Fruit fly (Drosophila melanogaster) whole organism, embryonic: Measurements from ENCODE around the gene zye.

Source experiments
- B-H1 ChIP-seq: fragments of 200-800 bp; sonication (Bioruptor generic); IDR thresholded peaks from 3 replicates; pipeline ENCODE4 v1.3.6; 2022; ENCODE audit warnings: missing biosample characterization, missing genetic modification characterization
- CG10274 ChIP-seq: fragments of 200-800 bp; sonication (Bioruptor generic); optimal IDR thresholded peaks from 3 replicates; lab custom pipeline; 2017; ENCODE audit warnings: missing biosample characterization, mild to moderate bottlenecking, missing genetic modification characterization
- CG11247 ChIP-seq: fragments of 200-800 bp; sonication (Bioruptor generic); IDR thresholded peaks from 2 replicates; pipeline ENCODE4 v1.3.6; 2022; ENCODE audit warnings: missing biosample characterization, missing genetic modification characterization
- CG11456 ChIP-seq: fragments of 200-800 bp; sonication (Bioruptor generic); IDR thresholded peaks from 3 replicates; pipeline ENCODE4 v1.3.6; 2022; ENCODE audit warnings: missing biosample characterization, missing genetic modification characterization
- CG11695 ChIP-seq: fragments of 200-800 bp; sonication (Bioruptor generic); IDR thresholded peaks from 3 replicates; pipeline ENCODE4 v1.3.6; 2022; ENCODE audit warnings: missing biosample characterization, missing genetic modification characterization
- CG12104 ChIP-seq: fragments of 200-800 bp; sonication (Bioruptor generic); optimal IDR thresholded peaks from 3 replicates; lab custom pipeline; 2016; ENCODE audit warnings: missing biosample characterization, missing genetic modification characterization
- CG14441 ChIP-seq: fragments of 200-800 bp; sonication (Bioruptor generic); IDR thresholded peaks from 2 replicates; pipeline ENCODE4 v1.3.6; 2022; ENCODE audit warnings: missing biosample characterization, missing genetic modification characterization
- CG14860 ChIP-seq: fragments of 200-800 bp; sonication (Bioruptor generic); IDR thresholded peaks from 3 replicates; pipeline ENCODE4 v1.3.6; 2022; ENCODE audit warnings: missing biosample characterization, missing genetic modification characterization; ENCODE audit not compliant: partially characterized antibody
- CG15514 ChIP-seq: fragments of 200-800 bp; sonication (Bioruptor generic); optimal IDR thresholded peaks from 3 replicates; lab custom pipeline; 2017; ENCODE audit warnings: missing biosample characterization, missing genetic modification characterization, mild to moderate bottlenecking, moderate library complexity, missing genetic modification reagents
- CG16813 ChIP-seq: fragments of 200-800 bp; sonication (Bioruptor generic); IDR thresholded peaks from 3 replicates; pipeline ENCODE4 v1.3.6; 2022; ENCODE audit warnings: missing biosample characterization, missing genetic modification characterization; ENCODE audit not compliant: partially characterized antibody
- CG17359 ChIP-seq: fragments of 200-800 bp; sonication (Bioruptor generic); optimal IDR thresholded peaks from 3 replicates; lab custom pipeline; 2018; ENCODE audit warnings: missing biosample characterization, mild to moderate bottlenecking, missing genetic modification characterization, moderate library complexity
- CG17802 ChIP-seq: fragments of 200-800 bp; sonication (Bioruptor generic); optimal IDR thresholded peaks from 2 replicates; lab custom pipeline; 2018; ENCODE audit warnings: missing biosample characterization, mild to moderate bottlenecking, missing genetic modification characterization, moderate library complexity
- CG18476 ChIP-seq: fragments of 200-800 bp; sonication (Bioruptor generic); optimal IDR thresholded peaks from 2 replicates; lab custom pipeline; 2016; ENCODE audit warnings: missing biosample characterization, mild to moderate bottlenecking, missing genetic modification characterization
- CG3281 ChIP-seq: fragments of 200-800 bp; sonication (Bioruptor generic); optimal IDR thresholded peaks from 3 replicates; lab custom pipeline; 2017; ENCODE audit warnings: missing biosample characterization, mild to moderate bottlenecking, missing genetic modification characterization
- CG3838 ChIP-seq: fragments of 200-800 bp; sonication (Bioruptor generic); optimal IDR thresholded peaks from 3 replicates; lab custom pipeline; 2016; ENCODE audit warnings: missing biosample characterization, missing genetic modification characterization
- CG4282 ChIP-seq: fragments of 200-800 bp; sonication (Bioruptor generic); optimal IDR thresholded peaks from 2 replicates; lab custom pipeline; 2016; ENCODE audit warnings: missing biosample characterization, missing genetic modification characterization
- CG4424 ChIP-seq: fragments of 200-800 bp; sonication (Bioruptor generic); optimal IDR thresholded peaks from 3 replicates; lab custom pipeline; 2016; ENCODE audit warnings: missing biosample characterization, missing genetic modification characterization
- CG4730 ChIP-seq: fragments of 200-800 bp; sonication (Bioruptor generic); IDR thresholded peaks from 2 replicates; pipeline ENCODE4 v1.3.6; 2022; ENCODE audit warnings: missing biosample characterization, missing genetic modification characterization
- CoRest ChIP-seq: fragments of 200-800 bp; sonication (Bioruptor generic); optimal IDR thresholded peaks from 3 replicates; lab custom pipeline; 2018; ENCODE audit warnings: missing biosample characterization, mild to moderate bottlenecking, missing genetic modification characterization, moderate library complexity
- D ChIP-seq, 2 experiments: fragments of 200-800 bp in 1 of 2; fragments of >200 bp in 1 of 2; sonication (Bioruptor generic) in 1 of 2; optimal IDR thresholded peaks; 2 replicates in 1 of 2; 3 replicates in 1 of 2; lab custom pipeline; 2017; ENCODE audit warnings: mild to moderate bottlenecking in 1 of 2, missing biosample characterization in 1 of 2, missing genetic modification characterization in 1 of 2, missing genetic modification reagents in 1 of 2
- ERR ChIP-seq: fragments of 200-800 bp; sonication (Bioruptor generic); optimal IDR thresholded peaks from 2 replicates; lab custom pipeline; 2016; ENCODE audit warnings: missing biosample characterization, missing genetic modification characterization
- Ets97D ChIP-seq: fragments of 200-800 bp; sonication (Bioruptor generic); optimal IDR thresholded peaks from 3 replicates; lab custom pipeline; 2016; ENCODE audit warnings: missing biosample characterization, missing genetic modification characterization
- Lpt ChIP-seq: fragments of >200 bp; optimal IDR thresholded peaks from 2 replicates; lab custom pipeline; 2018; ENCODE audit warnings: missing biosample characterization, missing genetic modification characterization
- MBD-R2 ChIP-seq: fragments of 200-800 bp; sonication (Bioruptor generic); IDR thresholded peaks from 2 replicates; pipeline ENCODE4 v1.3.6; 2022; ENCODE audit warnings: missing biosample characterization, missing genetic modification characterization
- NC2β ChIP-seq: fragments of 200-800 bp; sonication (Bioruptor generic); optimal IDR thresholded peaks from 2 replicates; lab custom pipeline; 2016; ENCODE audit warnings: missing biosample characterization, missing genetic modification characterization
- NK7.1 ChIP-seq: fragments of 200-800 bp; sonication (Bioruptor generic); optimal IDR thresholded peaks from 3 replicates; lab custom pipeline; 2016; ENCODE audit warnings: missing biosample characterization, missing genetic modification characterization
- Nf-YA ChIP-seq: fragments of 200-800 bp; sonication (Bioruptor generic); IDR thresholded peaks from 2 replicates; pipeline ENCODE4 v1.3.6; 2022; ENCODE audit warnings: missing biosample characterization, missing genetic modification characterization
- cg ChIP-seq: fragments of 200-800 bp; sonication (Bioruptor generic); optimal IDR thresholded peaks from 3 replicates; lab custom pipeline; 2019; ENCODE audit warnings: missing biosample characterization, mild to moderate bottlenecking, missing genetic modification characterization, moderate library complexity
- chinmo ChIP-seq: fragments of 200-800 bp; sonication (Bioruptor generic); IDR thresholded peaks from 4 replicates; pipeline ENCODE4 v1.3.6; 2022; ENCODE audit warnings: missing biosample characterization, missing genetic modification characterization; ENCODE audit not compliant: partially characterized antibody
- da ChIP-seq: fragments of 200-800 bp; sonication (Bioruptor generic); optimal IDR thresholded peaks from 2 replicates; lab custom pipeline; 2016; ENCODE audit warnings: missing biosample characterization, missing genetic modification characterization
- disco-r ChIP-seq: fragments of 200-800 bp; sonication (Bioruptor generic); optimal IDR thresholded peaks from 2 replicates; lab custom pipeline; 2016; ENCODE audit warnings: missing biosample characterization, missing genetic modification characterization
- dpn ChIP-seq, 2 experiments: fragments of 200-800 bp; sonication (Bioruptor generic); optimal IDR thresholded peaks; 3 replicates each; lab custom pipeline; 2016; ENCODE audit warnings: missing biosample characterization in 2 of 2, missing genetic modification characterization in 2 of 2
- eyg ChIP-seq: fragments of 200-800 bp; sonication (Bioruptor generic); optimal IDR thresholded peaks from 3 replicates; lab custom pipeline; 2016; ENCODE audit warnings: missing biosample characterization, missing genetic modification characterization
- fd96Cb ChIP-seq: fragments of 200-800 bp; sonication (Bioruptor generic); optimal IDR thresholded peaks from 2 replicates; lab custom pipeline; 2018; ENCODE audit warnings: missing biosample characterization, mild to moderate bottlenecking, missing genetic modification characterization, moderate library complexity
- gro ChIP-seq: fragments of 200-800 bp; sonication (Bioruptor generic); optimal IDR thresholded peaks from 2 replicates; lab custom pipeline; 2016; ENCODE audit warnings: missing biosample characterization, missing genetic modification characterization
- gsb-n ChIP-seq: fragments of 200-800 bp; sonication (Bioruptor generic); optimal IDR thresholded peaks from 3 replicates; lab custom pipeline; 2018; ENCODE audit warnings: missing biosample characterization, mild to moderate bottlenecking, missing genetic modification characterization
- jing ChIP-seq: fragments of 200-800 bp; sonication (Bioruptor generic); optimal IDR thresholded peaks from 2 replicates; lab custom pipeline; 2018; ENCODE audit warnings: missing biosample characterization, mild to moderate bottlenecking, missing genetic modification characterization
- ken ChIP-seq: fragments of 200-800 bp; sonication (Bioruptor generic); IDR thresholded peaks from 3 replicates; pipeline ENCODE4 v1.3.6; 2022; ENCODE audit warnings: missing biosample characterization, missing genetic modification characterization
- nerfin-2 ChIP-seq: fragments of 200-800 bp; sonication (Bioruptor generic); IDR thresholded peaks from 2 replicates; pipeline ENCODE4 v1.3.6; 2022; ENCODE audit warnings: missing biosample characterization, missing genetic modification characterization; ENCODE audit not compliant: partially characterized antibody
- pb ChIP-seq: fragments of 200-800 bp; sonication (Bioruptor generic); optimal IDR thresholded peaks from 3 replicates; lab custom pipeline; 2016; ENCODE audit warnings: missing biosample characterization, missing genetic modification characterization
- pho ChIP-seq: fragments of 200-800 bp; sonication (Bioruptor generic); optimal IDR thresholded peaks from 2 replicates; lab custom pipeline; 2016; ENCODE audit warnings: missing biosample characterization, missing genetic modification characterization
- run ChIP-seq: fragments of 200-800 bp; sonication (Bioruptor generic); optimal IDR thresholded peaks from 3 replicates; lab custom pipeline; 2018; ENCODE audit warnings: missing biosample characterization, mild to moderate bottlenecking, missing genetic modification characterization
- slou ChIP-seq: fragments of 200-800 bp; sonication (Bioruptor generic); optimal IDR thresholded peaks from 3 replicates; lab custom pipeline; 2016; ENCODE audit warnings: missing biosample characterization, missing genetic modification characterization
- sna ChIP-seq: fragments of 200-800 bp; sonication (Bioruptor generic); IDR thresholded peaks from 2 replicates; pipeline ENCODE4 v1.3.6; 2022; ENCODE audit warnings: missing biosample characterization, missing genetic modification characterization; ENCODE audit not compliant: partially characterized antibody
- so ChIP-seq: fragments of 200-800 bp; sonication (Bioruptor generic); IDR thresholded peaks from 3 replicates; pipeline ENCODE4 v1.3.6; 2022; ENCODE audit warnings: missing biosample characterization, missing genetic modification characterization
- tll ChIP-seq, 2 experiments: fragments of 200-800 bp in 1 of 2; fragments of >200 bp in 1 of 2; sonication (Bioruptor generic) in 1 of 2; optimal IDR thresholded peaks; 2 replicates each; lab custom pipeline; 2017 to 2019; ENCODE audit warnings: missing biosample characterization in 2 of 2, missing genetic modification characterization in 2 of 2, mild to moderate bottlenecking in 1 of 2, moderate library complexity in 1 of 2
- trem ChIP-seq: fragments of 200-800 bp; optimal IDR thresholded peaks from 3 replicates; lab custom pipeline; 2019; ENCODE audit warnings: missing biosample characterization, mild to moderate bottlenecking, missing genetic modification characterization, moderate library complexity
- vfl ChIP-seq: fragments of 200-800 bp; sonication (Bioruptor generic); optimal IDR thresholded peaks from 2 replicates; lab custom pipeline; 2016; ENCODE audit warnings: missing biosample characterization, missing genetic modification characterization
- zen ChIP-seq: fragments of 200-800 bp; sonication (Bioruptor generic); optimal IDR thresholded peaks from 3 replicates; lab custom pipeline; 2018; ENCODE audit warnings: missing biosample characterization, mild to moderate bottlenecking, missing genetic modification characterization, moderate library complexity

Gene zye

DNA sequence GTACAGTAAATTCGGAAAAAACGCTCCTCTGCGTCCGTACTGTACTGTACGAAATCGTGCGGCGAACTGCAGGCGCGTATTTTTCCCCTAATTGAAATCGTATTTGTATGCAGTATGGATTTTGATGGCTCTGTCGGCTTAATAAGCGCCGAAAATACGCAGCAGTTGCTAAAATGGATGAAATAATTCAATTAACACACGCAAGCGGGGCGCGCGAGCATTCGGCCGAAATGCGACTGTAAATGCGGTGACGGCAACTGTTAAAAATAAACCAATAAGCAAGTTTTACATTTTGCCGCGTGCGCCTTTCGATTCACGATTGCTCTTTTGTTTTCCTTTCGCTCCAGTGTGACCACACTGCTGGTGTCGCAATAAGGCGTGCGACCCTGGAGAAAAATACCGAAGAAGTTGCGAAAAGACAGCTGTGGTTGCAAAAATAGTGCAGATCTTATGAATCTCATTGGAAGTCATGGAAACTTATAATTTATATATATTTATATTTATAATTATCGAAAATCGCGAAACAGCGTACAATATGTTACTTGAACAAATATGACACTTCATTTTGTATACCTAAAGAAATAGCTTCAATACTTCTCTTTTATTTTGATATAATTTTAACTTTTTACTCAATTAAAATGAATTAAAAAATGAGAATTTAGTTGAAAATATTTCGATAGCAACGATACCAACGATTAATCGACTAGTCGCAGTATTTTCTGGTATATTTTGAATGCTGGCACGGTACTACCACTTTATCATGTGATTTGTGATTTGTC, 59.8 kb downstream of the zye start, which contains the start of the genes CG32428 and CG5969 (continued):
- TF ChIP-seq nerfin-2 (GFP tag; lab: Robert Waterston, UW): no peak
- TF ChIP-seq so: no peak
- no peak for TF ChIP-seq NK7.1
- TF ChIP-seq D (optimal IDR thresholded peaks at IDR 0.05; lab: Kevin White, UChicago): peak; percentile 73
- no peak for TF ChIP-seq D (GFP tag; optimal IDR thresholded peaks at IDR 0.05; lab: Kevin White, UChicago)
- no peak for TF ChIP-seq ken (GFP tag; lab: Robert Waterston, UW)
- peak; percentile 42 for TF ChIP-seq gsb-n (tag; lab: Kevin White, UChicago)
- TF ChIP-seq pho (GFP tag; lab: Kevin White, UChicago): no peak
- peak; percentile 14 for TF ChIP-seq run
- TF ChIP-seq dpn (GFP tag; optimal IDR thresholded peaks at IDR 0.05; lab: Kevin White, UChicago): peak; percentile 47 to 59
- peak; percentile 3 for TF ChIP-seq CG17802 (tag; lab: Kevin White, UChicago)
- TF ChIP-seq sna: no peak
- peak; percentile 51 for TF ChIP-seq fd96Cb (tag; lab: Kevin White, UChicago)
- TF ChIP-seq CG12104 (GFP tag; lab: Kevin White, UChicago): peak; percentile 55
- peak; percentile 8 for TF ChIP-seq zen (tag; lab: Kevin White, UChicago)
- peak; percentile 64; the same call in 1 of the 4 replicates for TF ChIP-seq chinmo (GFP tag; lab: Robert Waterston, UW)
- TF ChIP-seq CG10274 (GFP tag; lab: Kevin White, UChicago): no peak
- TF ChIP-seq B-H1 (GFP tag; lab: Robert Waterston, UW): peak; percentile 62
- no peak for TF ChIP-seq jing
- no peak for TF ChIP-seq eyg (GFP tag; lab: Kevin White, UChicago)
- no peak for TF ChIP-seq cg (GFP tag; lab: Kevin White, UChicago)
- TF ChIP-seq CG18476 (GFP tag; lab: Kevin White, UChicago): no peak
- TF ChIP-seq Nf-YA (GFP tag; lab: Robert Waterston, UW): no peak
- no peak for TF ChIP-seq vfl
- TF ChIP-seq pb (GFP tag; lab: Kevin White, UChicago): no peak
- TF ChIP-seq Lpt (GFP tag; lab: Kevin White, UChicago): no peak
- TF ChIP-seq CoRest (tag; lab: Kevin White, UChicago): peak; percentile 79
- peak; percentile 39 for TF ChIP-seq Ets97D
- TF ChIP-seq CG4424 (GFP tag; lab: Kevin White, UChicago): peak; percentile 37
- no peak for TF ChIP-seq da (GFP tag; lab: Kevin White, UChicago)
- no peak for TF ChIP-seq ERR
- no peak for TF ChIP-seq CG14860 (GFP tag; lab: Robert Waterston, UW)
- TF ChIP-seq MBD-R2 (GFP tag; lab: Robert Waterston, UW): no peak; the same call in 1 of the 2 replicates
- no peak for TF ChIP-seq NC2β
- peak; percentile 63 for TF ChIP-seq CG3281 (GFP tag; lab: Kevin White, UChicago)
- TF ChIP-seq gro: peak; percentile 9
- no peak for TF ChIP-seq tll (GFP tag; optimal IDR thresholded peaks at IDR 0.05; lab: Kevin White, UChicago)
- TF ChIP-seq slou (GFP tag; lab: Kevin White, UChicago): peak; percentile 32
- TF ChIP-seq CG11247 (GFP tag; lab: Robert Waterston, UW): peak; percentile 61
- no peak for TF ChIP-seq CG16813 (GFP tag; lab: Robert Waterston, UW)
- TF ChIP-seq CG17359: peak; percentile 43
- no peak for TF ChIP-seq disco-r
- peak; percentile 76 for TF ChIP-seq CG14441 (GFP tag; lab: Robert Waterston, UW)
- no peak; the same call in 2 of the 3 replicates for TF ChIP-seq CG11695 (GFP tag; lab: Robert Waterston, UW)
- no peak for TF ChIP-seq CG4282 (GFP tag; lab: Kevin White, UChicago)
- peak; percentile 55 for TF ChIP-seq CG15514
- peak; percentile 75 for TF ChIP-seq trem (tag; lab: Kevin White, UChicago)
- TF ChIP-seq CG3838 (GFP tag; lab: Kevin White, UChicago): no peak
- peak; percentile 71 for TF ChIP-seq CG11456 (GFP tag; lab: Robert Waterston, UW)
- TF ChIP-seq CG4730: no peak
